Fruit fly (Drosophila melanogaster) whole organism, wandering third instar larva: ENCODE data around the gene IntS6.

Experiments
- Abd-B ChIP-seq: fragments of >200 bp; optimal IDR thresholded peaks from 2 replicates; lab custom pipeline; 2017; ENCODE audit warnings: missing biosample characterization, missing genetic modification characterization
- CG32264 ChIP-seq: fragments of 200-800 bp; sonication (Bioruptor generic); optimal IDR thresholded peaks from 2 replicates; lab custom pipeline; 2016; ENCODE audit warnings: missing biosample characterization, missing genetic modification characterization
- CG9705 ChIP-seq: fragments of 200-800 bp; sonication (Bioruptor generic); optimal IDR thresholded peaks from 2 replicates; lab custom pipeline; 2018; ENCODE audit warnings: missing biosample characterization, mild to moderate bottlenecking, missing genetic modification characterization
- CrebA ChIP-seq: fragments of 200-800 bp; sonication (Bioruptor generic); optimal IDR thresholded peaks from 2 replicates; lab custom pipeline; 2016; ENCODE audit warnings: missing biosample characterization, mild to moderate bottlenecking, missing genetic modification characterization, borderline replicate concordance
- Dfd ChIP-seq: fragments of >200 bp; optimal IDR thresholded peaks from 2 replicates; lab custom pipeline; 2017; ENCODE audit warnings: missing biosample characterization, missing genetic modification characterization
- Dif ChIP-seq: fragments of 200-275, 200-300 bp; sonication (Bioruptor generic); optimal IDR thresholded peaks from 2 replicates; lab custom pipeline; 2018; ENCODE audit warnings: missing biosample characterization, missing genetic modification characterization; ENCODE audit not compliant: partially characterized antibody
- GATAd ChIP-seq: sonication (Bioruptor generic); optimal IDR thresholded peaks from 2 replicates; lab custom pipeline; 2016; ENCODE audit warnings: missing biosample characterization, missing genetic modification characterization
- HLH106 ChIP-seq: fragments of 200-800 bp; optimal IDR thresholded peaks from 3 replicates; lab custom pipeline; 2019; ENCODE audit warnings: missing biosample characterization, mild to moderate bottlenecking, missing genetic modification characterization, moderate library complexity
- Hnf4 ChIP-seq: fragments of 200-800 bp; sonication (Bioruptor generic); optimal IDR thresholded peaks from 2 replicates; lab custom pipeline; 2016; ENCODE audit warnings: missing biosample characterization, mild to moderate bottlenecking, missing genetic modification characterization
- Hr78 ChIP-seq: fragments of >200 bp; optimal IDR thresholded peaks from 2 replicates; lab custom pipeline; 2017; ENCODE audit warnings: missing biosample characterization, missing genetic modification characterization
- Hr83 ChIP-seq: fragments of 200-300 bp; sonication (Bioruptor generic); optimal IDR thresholded peaks from 2 replicates; lab custom pipeline; 2016; ENCODE audit warnings: missing biosample characterization, mild to moderate bottlenecking, missing genetic modification characterization, moderate library complexity; ENCODE audit not compliant: poor library complexity, severe bottlenecking
- Jra ChIP-seq: sonication (Bioruptor generic); optimal IDR thresholded peaks from 2 replicates; lab custom pipeline; 2016; ENCODE audit warnings: missing biosample characterization, missing genetic modification characterization
- Mio ChIP-seq: sonication (Bioruptor generic); optimal IDR thresholded peaks from 2 replicates; lab custom pipeline; 2016; ENCODE audit warnings: missing biosample characterization, missing genetic modification characterization
- Myc ChIP-seq: fragments of >200 bp; optimal IDR thresholded peaks from 2 replicates; lab custom pipeline; 2017
- N ChIP-seq: fragments of >200 bp; optimal IDR thresholded peaks from 2 replicates; lab custom pipeline; 2018; ENCODE audit warnings: missing biosample characterization, missing external identifiers, missing genetic modification characterization
- OdsH ChIP-seq: fragments of 200-800 bp; sonication (Bioruptor generic); optimal IDR thresholded peaks from 2 replicates; lab custom pipeline; 2016; ENCODE audit warnings: missing biosample characterization, mild to moderate bottlenecking, missing genetic modification characterization
- Rel ChIP-seq, 2 experiments: fragments of 200-800 bp; sonication (Bioruptor generic) in 1 of 2; optimal IDR thresholded peaks; 2 replicates in 1 of 2; 3 replicates in 1 of 2; lab custom pipeline; 2016 to 2019; ENCODE audit warnings: mild to moderate bottlenecking in 2 of 2, missing biosample characterization in 2 of 2, missing genetic modification characterization in 2 of 2, moderate library complexity in 1 of 2
- Sp1 ChIP-seq: fragments of 200-800 bp; sonication (Bioruptor generic); optimal IDR thresholded peaks from 3 replicates; lab custom pipeline; 2019; ENCODE audit warnings: missing biosample characterization, mild to moderate bottlenecking, missing genetic modification characterization, moderate library complexity
- Vsx2 ChIP-seq: fragments of 200-300, 225-300 bp; sonication (Bioruptor generic); optimal IDR thresholded peaks from 2 replicates; lab custom pipeline; 2018; ENCODE audit warnings: missing biosample characterization, missing genetic modification characterization; ENCODE audit not compliant: partially characterized antibody
- br ChIP-seq: fragments of 200-800 bp; sonication (Bioruptor generic); optimal IDR thresholded peaks from 2 replicates; lab custom pipeline; 2016; ENCODE audit warnings: missing biosample characterization, missing genetic modification characterization
- brk ChIP-seq: fragments of 200-800 bp; sonication (Bioruptor generic); optimal IDR thresholded peaks from 2 replicates; lab custom pipeline; 2016; ENCODE audit warnings: missing biosample characterization, mild to moderate bottlenecking, missing genetic modification characterization
- dl ChIP-seq, 2 experiments: fragments of 175-275, 200-275 bp in 1 of 2; fragments of 200-275 bp in 1 of 2; sonication (Bioruptor generic); optimal IDR thresholded peaks; lab custom pipeline; 2018; ENCODE audit warnings: mild to moderate bottlenecking in 2 of 2, missing biosample characterization in 2 of 2, missing genetic modification characterization in 2 of 2, moderate library complexity in 2 of 2; ENCODE audit not compliant: partially characterized antibody in 2 of 2, insufficient read depth in 1 of 2
- dmrt93B ChIP-seq: fragments of 200-800 bp; sonication (Bioruptor generic); optimal IDR thresholded peaks from 2 replicates; lab custom pipeline; 2018; ENCODE audit warnings: missing biosample characterization, mild to moderate bottlenecking, missing genetic modification characterization
- dsf ChIP-seq: sonication (Bioruptor generic); optimal IDR thresholded peaks from 2 replicates; lab custom pipeline; 2016; ENCODE audit warnings: missing biosample characterization, missing genetic modification characterization, borderline replicate concordance
- ey ChIP-seq: fragments of 200-800 bp; sonication (Bioruptor generic); optimal IDR thresholded peaks from 2 replicates; lab custom pipeline; 2016; ENCODE audit warnings: missing biosample characterization, missing genetic modification characterization
- foxo ChIP-seq, 2 experiments: fragments of 200-800 bp; sonication (Bioruptor generic); optimal IDR thresholded peaks; 2 replicates in 1 of 2; 3 replicates in 1 of 2; lab custom pipeline; 2016 to 2017; ENCODE audit warnings: missing biosample characterization in 2 of 2, missing genetic modification characterization in 2 of 2
- fru ChIP-seq: fragments of 200-800 bp; sonication (Bioruptor generic); optimal IDR thresholded peaks from 3 replicates; lab custom pipeline; 2016; ENCODE audit warnings: missing biosample characterization, mild to moderate bottlenecking, missing genetic modification characterization
- h ChIP-seq: fragments of 200-800 bp; sonication (Bioruptor generic); optimal IDR thresholded peaks from 3 replicates; lab custom pipeline; 2016; ENCODE audit warnings: missing biosample characterization, mild to moderate bottlenecking, missing genetic modification characterization
- jim ChIP-seq: fragments of 175-275, 200-325 bp; sonication (Bioruptor generic); optimal IDR thresholded peaks from 2 replicates; lab custom pipeline; 2016; ENCODE audit warnings: missing biosample characterization, mild to moderate bottlenecking, missing genetic modification characterization
- lola ChIP-seq: fragments of >200 bp; optimal IDR thresholded peaks from 2 replicates; lab custom pipeline; 2017; ENCODE audit warnings: missing biosample characterization, missing genetic modification characterization
- pan ChIP-seq: fragments of >200 bp; optimal IDR thresholded peaks from 2 replicates; lab custom pipeline; 2017
- psq ChIP-seq: fragments of 200-800 bp; sonication (Bioruptor generic); optimal IDR thresholded peaks from 3 replicates; lab custom pipeline; 2017; ENCODE audit warnings: missing biosample characterization, mild to moderate bottlenecking, missing genetic modification characterization, moderate library complexity
- rgr ChIP-seq: fragments of 200-800 bp; sonication (Bioruptor generic); optimal IDR thresholded peaks from 3 replicates; lab custom pipeline; 2016; ENCODE audit warnings: missing biosample characterization, mild to moderate bottlenecking, missing genetic modification characterization
- sage ChIP-seq: fragments of 200-800 bp; sonication (Bioruptor generic); optimal IDR thresholded peaks from 2 replicates; lab custom pipeline; 2016; ENCODE audit warnings: missing biosample characterization, mild to moderate bottlenecking, missing genetic modification characterization
- sv ChIP-seq: fragments of 200-800 bp; sonication (Bioruptor generic); optimal IDR thresholded peaks from 3 replicates; lab custom pipeline; 2016; ENCODE audit warnings: missing biosample characterization, missing genetic modification characterization
- tai ChIP-seq: sonication (Bioruptor generic); optimal IDR thresholded peaks from 2 replicates; lab custom pipeline; 2016; ENCODE audit warnings: missing biosample characterization, missing genetic modification characterization
- usp ChIP-seq: fragments of >200 bp; optimal IDR thresholded peaks from 2 replicates; lab custom pipeline; 2017; ENCODE audit warnings: missing biosample characterization, missing genetic modification characterization
- woc ChIP-seq: sonication (Bioruptor generic); optimal IDR thresholded peaks from 2 replicates; lab custom pipeline; 2016; ENCODE audit warnings: missing biosample characterization, mild to moderate bottlenecking, missing genetic modification characterization

The IntS6 gene

dm6 chrX:5745840-5746815 lies 926 bp downstream of the IntS6 start (continued):
- TF ChIP-seq h (GFP tag; lab: Kevin White, UChicago), result peak; percentile 87
- TF ChIP-seq, all 38 proteins: peak for 22

DNA sequence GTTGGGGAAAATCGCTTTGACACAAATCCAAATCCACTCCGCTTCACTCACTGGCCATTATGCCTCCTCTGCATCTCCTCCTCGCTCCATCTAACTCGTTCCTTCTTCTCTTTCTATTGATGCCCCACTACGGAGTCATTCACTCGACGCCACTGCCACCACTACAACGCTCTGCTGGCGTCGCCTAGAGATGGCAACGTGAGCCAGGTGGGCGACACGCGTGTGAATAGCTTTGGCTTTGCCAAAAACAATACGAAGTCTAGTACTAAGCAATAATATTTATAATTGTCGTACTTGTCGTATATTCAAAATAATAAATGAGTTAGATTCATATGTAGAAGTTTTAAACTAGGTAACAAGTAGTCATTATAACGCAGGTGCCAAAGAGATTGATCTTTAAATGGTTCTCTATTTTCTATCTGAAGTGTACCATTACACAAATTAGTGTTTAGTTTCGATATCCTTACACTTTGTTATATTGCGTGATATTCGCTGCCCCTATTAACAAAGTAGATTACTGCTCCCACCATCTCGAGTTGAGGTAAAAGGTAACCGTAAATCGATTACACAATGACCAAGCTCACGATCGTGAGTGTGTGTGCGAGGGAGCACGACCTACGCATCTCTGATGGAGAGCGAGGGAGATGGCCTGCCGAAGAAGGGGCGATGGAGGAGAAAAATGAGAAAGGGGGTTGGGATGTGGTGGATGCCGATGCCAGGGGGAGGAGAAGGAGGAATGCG lies 1.9 kb downstream of the IntS6 start:
- no peak for TF ChIP-seq Myc
- TF ChIP-seq foxo (GFP tag; optimal IDR thresholded peaks at IDR 0.05; lab: Kevin White, UChicago), result peak in 1 of 2 experiments; percentile 39
- TF ChIP-seq CG32264, result no peak
- no peak for TF ChIP-seq CrebA (GFP tag; lab: Kevin White, UChicago)
- TF ChIP-seq woc (GFP tag; lab: Kevin White, UChicago), result peak; percentile 74
- no peak for TF ChIP-seq CG9705
- TF ChIP-seq pan (lab: Kevin White, UChicago), result no peak
- no peak for TF ChIP-seq Mio (GFP tag; lab: Kevin White, UChicago)
- no peak for TF ChIP-seq Dif (GFP tag; lab: Kevin White, UChicago)
- TF ChIP-seq br, result peak; percentile 44
- no peak for TF ChIP-seq sage (GFP tag; lab: Kevin White, UChicago)
- TF ChIP-seq jim (GFP tag; lab: Kevin White, UChicago), result no peak
- no peak for TF ChIP-seq Hr78 (GFP tag; lab: Kevin White, UChicago)
- peak; percentile 13 for TF ChIP-seq rgr (GFP tag; lab: Kevin White, UChicago)
- TF ChIP-seq dl (GFP tag; optimal IDR thresholded peaks at IDR 0.05; lab: Kevin White, UChicago; ENCODE audit: insufficient read depth in 1 of 2, partially characterized antibody in 2 of 2), result no peak
- no peak for TF ChIP-seq Dfd (GFP tag; lab: Kevin White, UChicago)
- peak; percentile 29 for TF ChIP-seq Hr83 (GFP tag; lab: Kevin White, UChicago)
- no peak for TF ChIP-seq OdsH (GFP tag; lab: Kevin White, UChicago)
- peak; percentile 13 for TF ChIP-seq ey (GFP tag; lab: Kevin White, UChicago)
- TF ChIP-seq HLH106 (tag; lab: Kevin White, UChicago), result no peak
- no peak for TF ChIP-seq Vsx2 (GFP tag; lab: Kevin White, UChicago)
- no peak for TF ChIP-seq Rel (GFP tag; optimal IDR thresholded peaks at IDR 0.05; lab: Kevin White, UChicago)
- no peak for TF ChIP-seq Rel (tag; optimal IDR thresholded peaks at IDR 0.05; lab: Kevin White, UChicago)
- no peak for TF ChIP-seq psq
- TF ChIP-seq Hnf4 (GFP tag; lab: Kevin White, UChicago), result no peak
- TF ChIP-seq fru, result peak; percentile 8
- no peak for TF ChIP-seq Abd-B (GFP tag; lab: Kevin White, UChicago)
- no peak for TF ChIP-seq sv (GFP tag; lab: Kevin White, UChicago)
- TF ChIP-seq Sp1 (GFP tag; lab: Kevin White, UChicago), result no peak
- TF ChIP-seq dmrt93B (GFP tag; lab: Kevin White, UChicago), result no peak
- TF ChIP-seq N (GFP tag; lab: Kevin White, UChicago), result no peak
- no peak for TF ChIP-seq Jra (GFP tag; lab: Kevin White, UChicago)
- TF ChIP-seq usp (GFP tag; lab: Kevin White, UChicago), result no peak
- no peak for TF ChIP-seq dsf
- TF ChIP-seq lola (GFP tag; lab: Kevin White, UChicago), result no peak
- peak; percentile 23 for TF ChIP-seq h (GFP tag; lab: Kevin White, UChicago)
- TF ChIP-seq brk, result no peak
- TF ChIP-seq GATAd (GFP tag; lab: Kevin White, UChicago), result no peak
- no peak for TF ChIP-seq tai
